Worm (Caenorhabditis elegans) whole organism, mixed stage, embryonic: Measurements from ENCODE around the gene nhr-281.

Experiments
- M03D4.4 ChIP-seq: sonication (generic microtip); optimal IDR thresholded peaks from 2 replicates; lab custom pipeline; 2017; ENCODE audit warnings: mild to moderate bottlenecking, missing genetic modification characterization, missing compliant biosample characterization
- bed-3 ChIP-seq: fragments of 200-800 bp; sonication (Bioruptor generic); optimal IDR thresholded peaks from 3 replicates; lab custom pipeline; 2018; ENCODE audit warnings: mild to moderate bottlenecking, missing genetic modification characterization, moderate library complexity, missing compliant biosample characterization
- blmp-1 ChIP-seq: fragments of 150-350 bp; optimal IDR thresholded peaks from 2 replicates; lab custom pipeline; 2014; ENCODE audit warnings: missing biosample characterization, missing genetic modification characterization
- ceh-39 ChIP-seq: fragments of 150-350 bp; optimal IDR thresholded peaks from 2 replicates; lab custom pipeline; 2014; ENCODE audit warnings: missing biosample characterization, missing genetic modification characterization
- ceh-43 ChIP-seq: fragments of 200-800 bp; sonication (Bioruptor generic); optimal IDR thresholded peaks from 2 replicates; lab custom pipeline; 2018; ENCODE audit warnings: mild to moderate bottlenecking, missing genetic modification characterization, moderate library complexity, missing compliant biosample characterization
- ceh-83 ChIP-seq: fragments of 200-800 bp; sonication (Bioruptor generic); optimal IDR thresholded peaks from 2 replicates; lab custom pipeline; 2018; ENCODE audit warnings: mild to moderate bottlenecking, missing genetic modification characterization, missing compliant biosample characterization
- ces-1 ChIP-seq: fragments of 150-350 bp; optimal IDR thresholded peaks from 2 replicates; lab custom pipeline; 2014; ENCODE audit warnings: missing biosample characterization, missing genetic modification reagents, missing genetic modification characterization
- cnd-1 ChIP-seq: fragments of 200-800 bp; sonication (Bioruptor generic); optimal IDR thresholded peaks from 2 replicates; lab custom pipeline; 2018; ENCODE audit warnings: mild to moderate bottlenecking, missing genetic modification characterization, missing compliant biosample characterization
- drap-1 ChIP-seq: fragments of 200-800 bp; sonication (Bioruptor generic); optimal IDR thresholded peaks from 3 replicates; lab custom pipeline; 2018; ENCODE audit warnings: mild to moderate bottlenecking, missing genetic modification characterization, missing compliant biosample characterization
- elt-1 ChIP-seq: sonication (generic microtip); optimal IDR thresholded peaks from 2 replicates; lab custom pipeline; 2017; ENCODE audit warnings: missing genetic modification characterization, mild to moderate bottlenecking, missing compliant biosample characterization, antibody characterized with exemption, moderate library complexity, borderline replicate concordance; ENCODE audit not compliant: insufficient read depth
- elt-3 ChIP-seq: fragments of 150-350 bp; optimal IDR thresholded peaks from 2 replicates; lab custom pipeline; 2014; ENCODE audit warnings: missing biosample characterization, missing genetic modification characterization
- flh-1 ChIP-seq: fragments of 200-800 bp; sonication (Bioruptor generic); optimal IDR thresholded peaks from 2 replicates; lab custom pipeline; 2018; ENCODE audit warnings: mild to moderate bottlenecking, missing genetic modification characterization, moderate library complexity, missing compliant biosample characterization
- ham-2 ChIP-seq: fragments of 200-800 bp; sonication (Bioruptor generic); optimal IDR thresholded peaks from 2 replicates; lab custom pipeline; 2018; ENCODE audit warnings: mild to moderate bottlenecking, missing genetic modification characterization, missing compliant biosample characterization
- hlh-1 ChIP-seq: fragments of 150-350 bp; optimal IDR thresholded peaks from 2 replicates; lab custom pipeline; 2014; ENCODE audit warnings: missing biosample characterization, missing genetic modification reagents, missing genetic modification characterization
- lin-13 ChIP-seq: fragments of 150-350 bp; optimal IDR thresholded peaks from 2 replicates; lab custom pipeline; 2014; ENCODE audit warnings: missing biosample characterization, missing genetic modification characterization
- lsy-2 ChIP-seq: fragments of 150-350 bp; optimal IDR thresholded peaks from 2 replicates; lab custom pipeline; 2014; ENCODE audit warnings: missing biosample characterization, missing genetic modification characterization
- mab-5 ChIP-seq: fragments of 150-350 bp; optimal IDR thresholded peaks from 2 replicates; lab custom pipeline; 2014; ENCODE audit warnings: missing biosample characterization, missing genetic modification characterization
- mep-1 ChIP-seq: fragments of 150-350 bp; optimal IDR thresholded peaks from 2 replicates; lab custom pipeline; 2017; ENCODE audit warnings: missing biosample characterization, missing genetic modification reagents, missing genetic modification characterization, inconsistent platforms
- mls-2 ChIP-seq: sonication (generic microtip); optimal IDR thresholded peaks from 2 replicates; lab custom pipeline; 2016; ENCODE audit warnings: mild to moderate bottlenecking, missing genetic modification characterization, moderate library complexity, missing compliant biosample characterization
- nhr-12 ChIP-seq: fragments of 150-350 bp; optimal IDR thresholded peaks from 2 replicates; lab custom pipeline; 2014; ENCODE audit warnings: missing biosample characterization, missing genetic modification characterization
- nhr-237 ChIP-seq: fragments of 150-350 bp; optimal IDR thresholded peaks from 2 replicates; lab custom pipeline; 2014; ENCODE audit warnings: missing biosample characterization, missing genetic modification characterization
- nhr-28 ChIP-seq: fragments of 150-350 bp; optimal IDR thresholded peaks from 2 replicates; lab custom pipeline; 2014; ENCODE audit warnings: missing biosample characterization, missing genetic modification characterization
- nhr-76 ChIP-seq: sonication (generic microtip); optimal IDR thresholded peaks from 2 replicates; lab custom pipeline; 2017; ENCODE audit warnings: missing biosample characterization, missing genetic modification characterization
- pha-4 ChIP-seq: fragments of 150-350 bp; optimal IDR thresholded peaks from 2 replicates; lab custom pipeline; 2018; ENCODE audit warnings: missing biosample characterization, missing genetic modification reagents, missing genetic modification characterization
- sem-2 ChIP-seq: fragments of 200-800 bp; sonication (Bioruptor generic); optimal IDR thresholded peaks from 2 replicates; lab custom pipeline; 2018; ENCODE audit warnings: mild to moderate bottlenecking, missing genetic modification characterization, missing compliant biosample characterization
- snpc-4 ChIP-seq: fragments of 150-350 bp; optimal IDR thresholded peaks from 2 replicates; lab custom pipeline; 2014; ENCODE audit warnings: missing biosample characterization, missing genetic modification characterization
- sptf-1 ChIP-seq: sonication (generic microtip); optimal IDR thresholded peaks from 2 replicates; lab custom pipeline; 2017; ENCODE audit warnings: mild to moderate bottlenecking, missing genetic modification characterization, moderate library complexity, missing compliant biosample characterization
- tbx-8 ChIP-seq: fragments of 200-800 bp; sonication (Bioruptor generic); optimal IDR thresholded peaks from 2 replicates; lab custom pipeline; 2018; ENCODE audit warnings: mild to moderate bottlenecking, missing genetic modification characterization, moderate library complexity, missing compliant biosample characterization
- unc-120 ChIP-seq: sonication (generic microtip); optimal IDR thresholded peaks from 2 replicates; lab custom pipeline; 2017; ENCODE audit warnings: missing genetic modification characterization, missing compliant biosample characterization; ENCODE audit not compliant: poor library complexity, severe bottlenecking
- unc-39 ChIP-seq: fragments of 150-350 bp; optimal IDR thresholded peaks from 2 replicates; lab custom pipeline; 2014; ENCODE audit warnings: missing biosample characterization, missing genetic modification characterization
- unc-62 ChIP-seq: fragments of 150-350 bp; optimal IDR thresholded peaks from 2 replicates; lab custom pipeline; 2014; ENCODE audit warnings: missing biosample characterization, missing genetic modification reagents, missing genetic modification characterization
- zip-8 ChIP-seq: fragments of 150-350 bp; optimal IDR thresholded peaks from 2 replicates; lab custom pipeline; 2014; ENCODE audit warnings: missing biosample characterization, missing genetic modification characterization
- ztf-11 ChIP-seq: fragments of 150-350 bp; optimal IDR thresholded peaks from 2 replicates; lab custom pipeline; 2014; ENCODE audit warnings: missing biosample characterization, missing genetic modification characterization

Gene nhr-281

ce11 chrX:14113347-14113746 is at the start of gene nhr-281:
Gene nhr-281 (minus strand): TSS chrX:14113447.
- TF ChIP-seq bed-3 (GFP tag; lab: Kevin White, UChicago): no peak
- TF ChIP-seq, all 35 proteins: peak for 0

- TF ChIP-seq pha-4 (tag; lab: Kevin White, UChicago) (no peak), nhr-28 (tag; lab: Kevin White, UChicago) (no peak), blmp-1 (tag; lab: Kevin White, UChicago) (no peak), elt-1 (tag; lab: Kevin White, UChicago) (no peak), flh-1 (GFP tag; lab: Kevin White, UChicago) (no peak), zip-8 (tag; lab: Kevin White, UChicago) (no peak), drap-1 (no peak), ceh-43 (GFP tag; lab: Kevin White, UChicago) (no peak), cnd-1 (tag; lab: Kevin White, UChicago) (no peak), bed-3 (GFP tag; lab: Kevin White, UChicago) (no peak), nhr-12 (tag; lab: Kevin White, UChicago) (no peak)
These were observed 48.6 kb upstream of the nhr-281 start, which contains the start of gene lgc-25 for ce11 chrX:14161684-14162347. Gene lgc-25 (minus strand): TSS chrX:14161734.

ce11 chrX:14156913-14157312 is 43.7 kb upstream of the nhr-281 start, which contains the start of gene ceh-90:
Gene ceh-90 (minus strand): TSS chrX:14157013.
- TF ChIP-seq snpc-4 (no peak), unc-39 (tag; lab: Kevin White, UChicago) (no peak), nhr-237 (tag; lab: Kevin White, UChicago) (no peak), drap-1 (no peak), mab-5 (tag; lab: Kevin White, UChicago) (no peak), ztf-11 (tag; lab: Kevin White, UChicago) (no peak)

- TF ChIP-seq elt-1 (tag; lab: Kevin White, UChicago) (no peak), unc-120 (tag; lab: Kevin White, UChicago) (no peak), ces-1 (no peak)
- TF ChIP-seq, all 35 proteins: peak for 0
These were observed 39.4 kb upstream of the nhr-281 start for ce11 chrX:14152644-14153043.

ce11 chrX:14147400-14147799 is 34.2 kb upstream of the nhr-281 start, which contains the start of gene akt-2:
Gene akt-2 (plus strand): TSS chrX:14147700.
- TF ChIP-seq snpc-4 (no peak), M03D4.4 (no peak), flh-1 (GFP tag; lab: Kevin White, UChicago) (no peak), pha-4 (tag; lab: Kevin White, UChicago) (no peak), drap-1 (no peak), ces-1 (no peak), unc-120 (tag; lab: Kevin White, UChicago) (no peak), ceh-39 (tag; lab: Kevin White, UChicago) (no peak), tbx-8 (GFP tag; lab: Kevin White, UChicago) (no peak), nhr-237 (tag; lab: Kevin White, UChicago) (no peak), nhr-12 (tag; lab: Kevin White, UChicago) (no peak), mls-2 (tag; lab: Kevin White, UChicago) (no peak), unc-39 (tag; lab: Kevin White, UChicago) (no peak), elt-3 (tag; lab: Kevin White, UChicago) (no peak), sptf-1 (tag; lab: Kevin White, UChicago) (no peak), lin-13 (tag; lab: Kevin White, UChicago) (no peak), mab-5 (tag; lab: Kevin White, UChicago) (no peak), nhr-28 (tag; lab: Kevin White, UChicago) (no peak), ceh-83 (GFP tag; lab: Kevin White, UChicago) (no peak)
- TF ChIP-seq, all 35 proteins: peak for 0

- TF ChIP-seq unc-120 (tag; lab: Kevin White, UChicago) (peak; percentile 69), zip-8 (tag; lab: Kevin White, UChicago) (no peak), unc-62 (no peak), M03D4.4 (no peak), nhr-237 (tag; lab: Kevin White, UChicago) (peak; percentile 55), elt-3 (tag; lab: Kevin White, UChicago) (no peak), mep-1 (tag; lab: Kevin White, UChicago) (peak; percentile 18), blmp-1 (tag; lab: Kevin White, UChicago) (no peak), bed-3 (GFP tag; lab: Kevin White, UChicago) (no peak), lsy-2 (tag; lab: Kevin White, UChicago) (no peak), tbx-8 (GFP tag; lab: Kevin White, UChicago) (no peak), unc-39 (tag; lab: Kevin White, UChicago) (no peak), sptf-1 (tag; lab: Kevin White, UChicago) (no peak), snpc-4 (no peak), hlh-1 (tag; lab: Kevin White, UChicago) (no peak), lin-13 (tag; lab: Kevin White, UChicago) (no peak), ham-2 (GFP tag; lab: Kevin White, UChicago) (no peak), mls-2 (tag; lab: Kevin White, UChicago) (no peak), drap-1 (no peak), nhr-76 (no peak), ztf-11 (tag; lab: Kevin White, UChicago) (no peak), elt-1 (tag; lab: Kevin White, UChicago) (no peak), nhr-12 (tag; lab: Kevin White, UChicago) (no peak), pha-4 (tag; lab: Kevin White, UChicago) (peak; percentile 37), nhr-28 (tag; lab: Kevin White, UChicago) (no peak), sem-2 (no peak), flh-1 (GFP tag; lab: Kevin White, UChicago) (no peak), ces-1 (peak; percentile 22), mab-5 (tag; lab: Kevin White, UChicago) (no peak)
These were observed 33.5 kb upstream of the nhr-281 start for ce11 chrX:14146740-14147140.
